Worm (Caenorhabditis elegans): Measurements from ENCODE around the gene tsp-8.

Gene tsp-8

DNA sequence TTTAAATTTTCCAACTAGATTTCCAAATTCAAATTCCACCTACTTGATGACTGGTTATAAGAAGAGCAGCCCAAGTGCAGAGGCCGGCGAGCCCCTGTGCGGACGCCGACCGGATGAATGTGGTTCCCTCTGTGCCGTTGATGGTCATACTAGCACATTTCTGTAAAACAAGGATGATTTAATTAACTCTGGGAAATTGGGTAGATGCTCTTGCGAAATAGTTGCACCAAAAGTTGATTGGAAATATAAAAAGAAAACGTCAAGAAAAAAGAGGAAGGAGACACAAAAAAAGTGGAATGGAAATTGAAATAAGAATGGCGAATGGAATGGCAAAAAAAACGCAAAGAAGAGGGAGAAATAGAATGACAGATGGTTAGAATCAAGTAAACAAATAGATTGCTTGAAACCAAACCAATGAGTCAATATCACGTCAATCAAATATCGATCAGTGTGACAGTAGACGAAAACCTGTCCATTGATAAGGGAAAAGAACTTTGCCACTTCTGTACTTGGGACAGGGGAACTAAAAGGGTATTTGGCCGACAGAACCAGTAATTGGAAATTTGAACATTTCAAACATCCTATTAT lies 22.5 kb downstream of the tsp-8 start, which contains the start of gene tmem-184 (continued):
- TF ChIP-seq nhr-102 (tag; optimal IDR thresholded peaks at IDR 0.05): peak; percentile 36
- TF ChIP-seq vab-7 (GFP tag; IDR thresholded peaks at IDR 0.05): 0 out of 2 replicates have a peak, but pooled peaks have one; percentile 11
- TF ChIP-seq mxl-3 (GFP tag; optimal IDR thresholded peaks at IDR 0.05): peak; percentile 29
- no peak for TF ChIP-seq zfp-2 (tag; optimal IDR thresholded peaks at IDR 0.05)
- TF ChIP-seq spr-1 (tag; optimal IDR thresholded peaks at IDR 0.05): no peak
- TF ChIP-seq mes-2 (tag; optimal IDR thresholded peaks at IDR 0.05; ENCODE audit: poor library complexity, severe bottlenecking): peak; percentile 0
- peak; percentile 97 for TF ChIP-seq dmd-6 (GFP tag; IDR thresholded peaks at IDR 0.05)
- peak; percentile 87 for TF ChIP-seq hlh-11 (tag; optimal IDR thresholded peaks at IDR 0.05)
- peak; percentile 94 for TF ChIP-seq tra-1 (GFP tag; IDR thresholded peaks at IDR 0.05)
- no peak for TF ChIP-seq lin-39 (tag; optimal IDR thresholded peaks at IDR 0.05)
- TF ChIP-seq lin-15B (tag; optimal IDR thresholded peaks at IDR 0.05): no peak
- TF ChIP-seq snpc-1.2 (GFP tag; IDR thresholded peaks at IDR 0.05): no peak
- TF ChIP-seq fos-1 (tag; optimal IDR thresholded peaks at IDR 0.05): no peak
- TF ChIP-seq dve-1 (tag; optimal IDR thresholded peaks at IDR 0.05; ENCODE audit: insufficient read depth): peak; percentile 75
- TF ChIP-seq duxl-1 (tag; optimal IDR thresholded peaks at IDR 0.05; ENCODE audit: poor library complexity): no peak
- TF ChIP-seq php-3 (GFP tag; IDR thresholded peaks at IDR 0.05): peak; percentile 52; the same call in 1 of the 2 replicates
- peak; percentile 49 for TF ChIP-seq lin-38 (GFP tag; IDR thresholded peaks at IDR 0.05)
- TF ChIP-seq aha-1 (tag): peak; percentile 91
- 0 out of 2 replicates have a peak, but pooled peaks have one; percentile 22 for TF ChIP-seq zfp-3 (GFP tag; conservative IDR thresholded peaks at IDR 0.05)
- TF ChIP-seq F37D6.2 (tag; optimal IDR thresholded peaks at IDR 0.05): no peak
- TF ChIP-seq hif-1 (tag; optimal IDR thresholded peaks at IDR 0.05): peak in 1 of 2 experiments; percentile 20
- no peak for TF ChIP-seq ceh-28 (tag; optimal IDR thresholded peaks at IDR 0.05)
- no peak for TF ChIP-seq nhr-111 (GFP tag; optimal IDR thresholded peaks at IDR 0.05)

DNA sequence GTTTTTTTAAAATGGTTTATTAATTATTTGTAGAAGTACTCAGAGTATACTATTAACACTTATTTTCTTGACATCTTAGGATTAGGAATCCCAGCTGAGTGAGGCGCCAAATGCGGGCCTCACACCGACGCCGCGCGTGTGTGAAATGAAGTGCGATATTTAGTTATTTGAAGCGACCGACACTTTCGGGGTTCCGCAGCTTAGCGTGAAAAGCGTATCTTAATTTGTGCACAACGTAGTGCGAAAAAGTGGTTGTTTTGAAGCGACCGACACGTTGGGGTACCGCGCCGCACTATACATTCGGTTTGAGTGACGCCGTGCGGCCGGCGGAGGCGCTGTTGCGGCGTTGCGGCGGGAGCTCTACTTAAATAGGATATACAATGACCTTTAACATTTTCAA lies 24.4 kb downstream of the tsp-8 start:
- peak; percentile 28 for TF ChIP-seq aha-1 (tag)
- TF ChIP-seq ceh-82 (tag; optimal IDR thresholded peaks at IDR 0.05): no peak
- peak; percentile 14; the same call in 1 of the 2 replicates for TF ChIP-seq egl-43 (GFP tag; IDR thresholded peaks at IDR 0.05)
- no peak for TF ChIP-seq arid-1 (GFP tag; conservative IDR thresholded peaks at IDR 0.05)

DNA sequence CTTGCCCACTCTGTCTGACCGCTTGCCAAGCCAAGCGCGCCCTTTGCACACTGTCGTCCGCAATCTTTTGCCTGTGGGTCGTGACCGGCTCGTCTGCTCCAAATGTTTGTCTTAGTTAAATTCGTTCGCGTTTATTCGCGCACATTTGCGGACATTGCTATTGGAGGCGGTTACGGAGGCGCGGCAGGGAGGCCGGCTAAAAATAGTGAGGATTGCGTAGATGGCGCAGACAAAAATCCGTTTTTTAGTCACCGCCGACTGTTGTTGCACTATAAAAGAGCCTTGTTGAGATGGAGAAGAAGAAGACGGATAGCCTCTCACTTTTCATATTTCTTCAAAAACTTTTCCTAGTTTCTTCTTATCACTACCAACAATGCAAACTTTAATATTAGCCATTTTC lies 27.8 kb downstream of the tsp-8 start, which contains the start of gene F40E10.5:
TSS of gene F40E10.5 (plus strand) at position 301 of the 400 bp plus-strand sequence.
- no peak for TF ChIP-seq zip-2 (tag; optimal IDR thresholded peaks at IDR 0.05)
- no peak for TF ChIP-seq Y105C5A.15 (GFP tag; IDR thresholded peaks at IDR 0.05)
- TF ChIP-seq vab-7 (GFP tag; IDR thresholded peaks at IDR 0.05): no peak
- no peak for TF ChIP-seq ceh-20 (GFP tag; IDR thresholded peaks at IDR 0.05)
- TF ChIP-seq egl-43 (GFP tag; IDR thresholded peaks at IDR 0.05): 0 out of 2 replicates have a peak, but pooled peaks have one; percentile 32
- no peak for TF ChIP-seq duxl-1 (tag; optimal IDR thresholded peaks at IDR 0.05; ENCODE audit: poor library complexity)
- no peak for TF ChIP-seq F10B5.3 (tag; optimal IDR thresholded peaks at IDR 0.05)
- no peak for TF ChIP-seq unc-130 (GFP tag; optimal IDR thresholded peaks at IDR 0.05)
- no peak for TF ChIP-seq ces-1 (GFP tag; optimal IDR thresholded peaks at IDR 0.05)
- TF ChIP-seq tag-97 (GFP tag; IDR thresholded peaks at IDR 0.05): no peak
- TF ChIP-seq dmd-9 (GFP tag; IDR thresholded peaks at IDR 0.05): no peak
- no peak for TF ChIP-seq hmg-1.1 (GFP tag; IDR thresholded peaks at IDR 0.05)
- TF ChIP-seq hif-1 (tag; optimal IDR thresholded peaks at IDR 0.05): no peak
- peak; percentile 38 for TF ChIP-seq aha-1 (tag)
- no peak for TF ChIP-seq F44E2.7 (GFP tag; IDR thresholded peaks at IDR 0.05)
- TF ChIP-seq fos-1 (tag; optimal IDR thresholded peaks at IDR 0.05): no peak

Measured in whole organism, L4 larva.